Fruit fly (Drosophila melanogaster): Measurements from ENCODE around the gene kek3.

The kek3 gene

DNA sequence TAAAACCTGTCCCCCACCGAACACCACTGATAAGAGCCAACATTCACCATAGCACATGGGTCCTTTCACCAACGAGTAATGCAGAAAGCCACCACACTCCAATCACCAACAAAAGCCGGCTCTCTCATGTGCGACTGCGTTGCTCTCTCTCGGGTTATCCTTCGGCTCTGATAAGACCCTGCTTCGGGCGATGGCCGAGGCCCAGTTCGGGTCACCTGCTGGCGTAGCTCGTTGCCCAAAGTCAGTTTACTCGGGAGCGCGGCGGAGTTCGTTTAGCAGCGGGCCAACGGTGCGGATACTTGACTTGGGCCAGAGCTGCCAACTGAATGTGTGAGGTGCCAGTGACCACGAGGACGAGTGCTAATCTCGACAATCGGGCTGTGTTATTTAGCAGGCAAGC, at the start of gene kek3:
kek3 (plus strand) TSS at position 244 of the 400 bp plus-strand sequence.
- TF ChIP-seq CG34406 (GFP tag; optimal IDR thresholded peaks at IDR 0.05) (no peak), Ets21C (GFP tag; optimal IDR thresholded peaks at IDR 0.05) (no peak), OdsH (GFP tag; optimal IDR thresholded peaks at IDR 0.05) (no peak), CG7368 (GFP tag; optimal IDR thresholded peaks at IDR 0.05) (no peak), eg (GFP tag; IDR thresholded peaks at IDR 0.05) (no peak), Hr39 (GFP tag; optimal IDR thresholded peaks at IDR 0.05) (no peak), spab (GFP tag; optimal IDR thresholded peaks at IDR 0.05) (no peak), CG32006 (GFP tag; optimal IDR thresholded peaks at IDR 0.05) (no peak), vri (GFP tag; optimal IDR thresholded peaks at IDR 0.05) (no peak), achi (GFP tag; optimal IDR thresholded peaks at IDR 0.05) (no peak)

DNA sequence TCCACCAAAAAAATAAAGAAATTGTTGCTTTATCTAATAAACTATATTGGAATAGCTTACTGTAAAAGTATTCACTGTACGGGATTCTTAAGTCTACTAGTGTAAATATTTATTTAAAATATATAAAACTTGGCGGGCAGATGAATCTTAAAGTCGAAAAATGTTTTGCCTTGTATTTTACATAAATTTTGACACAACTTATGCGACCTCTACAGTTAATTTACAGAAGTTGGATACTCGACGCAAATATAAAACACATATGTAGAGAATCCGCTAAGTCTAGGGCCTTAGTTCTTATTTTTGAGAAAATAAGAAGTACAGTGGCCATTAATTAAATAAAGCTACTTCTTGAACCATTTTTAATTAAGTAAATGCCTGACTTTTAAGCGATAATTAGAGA, 48.0 kb upstream of the kek3 start:
- TF ChIP-seq Sox14 (GFP tag; optimal IDR thresholded peaks at IDR 0.05) (no peak), fkh (GFP tag; optimal IDR thresholded peaks at IDR 0.05) (no peak), Smox (GFP tag; optimal IDR thresholded peaks at IDR 0.05) (no peak), CG6808 (GFP tag; optimal IDR thresholded peaks at IDR 0.05) (no peak), CG10669 (GFP tag; optimal IDR thresholded peaks at IDR 0.05) (no peak), spab (GFP tag; optimal IDR thresholded peaks at IDR 0.05) (no peak), Lpt (GFP tag; optimal IDR thresholded peaks at IDR 0.05) (no peak), CG6854 (GFP tag; optimal IDR thresholded peaks at IDR 0.05) (no peak), achi (GFP tag; optimal IDR thresholded peaks at IDR 0.05) (no peak), CG3919 (GFP tag; optimal IDR thresholded peaks at IDR 0.05) (no peak), CG7368 (GFP tag; optimal IDR thresholded peaks at IDR 0.05) (no peak), Hr39 (GFP tag; optimal IDR thresholded peaks at IDR 0.05) (no peak), Sox102F (GFP tag; optimal IDR thresholded peaks at IDR 0.05) (no peak), dac (GFP tag; optimal IDR thresholded peaks at IDR 0.05) (no peak), CG6163 (GFP tag; IDR thresholded peaks at IDR 0.05) (no peak), vri (GFP tag; optimal IDR thresholded peaks at IDR 0.05) (no peak)

DNA sequence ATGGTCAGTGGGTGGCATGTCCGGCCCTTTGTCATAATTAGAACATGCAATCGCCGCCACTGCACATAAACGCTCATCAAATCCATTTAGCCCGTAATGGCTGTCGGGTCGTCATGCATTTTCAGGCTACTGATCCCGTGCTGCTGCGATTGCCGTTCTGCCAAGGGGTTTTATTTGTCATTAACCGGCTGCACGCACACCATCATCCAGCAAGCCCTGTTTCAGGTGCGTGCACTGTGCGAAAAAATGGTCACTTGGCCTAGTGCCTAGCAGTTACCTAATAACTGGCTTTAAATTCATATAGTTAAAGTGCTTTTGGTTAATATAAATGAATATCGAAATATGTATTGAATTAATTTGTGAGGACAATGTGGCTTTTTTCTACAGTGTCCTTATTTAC, 15.1 kb upstream of the kek3 start:
- TF ChIP-seq CG3919 (GFP tag; optimal IDR thresholded peaks at IDR 0.05): peak; percentile 34
- no peak for TF ChIP-seq Blimp-1 (GFP tag; optimal IDR thresholded peaks at IDR 0.05)
- 0 out of 3 replicates have a peak, but pooled peaks have one; percentile 26 for TF ChIP-seq eg (GFP tag; IDR thresholded peaks at IDR 0.05)
- no peak for TF ChIP-seq CG4318 (GFP tag; optimal IDR thresholded peaks at IDR 0.05)
- 0 out of 3 replicates have a peak, but pooled peaks have one; percentile 28 for TF ChIP-seq CG6163 (GFP tag; IDR thresholded peaks at IDR 0.05)
- TF ChIP-seq svp (GFP tag): peak; percentile 45
- peak; percentile 27 to 60 for TF ChIP-seq ss (GFP tag; optimal IDR thresholded peaks at IDR 0.05)
- peak; percentile 22 for TF ChIP-seq cyc (GFP tag; optimal IDR thresholded peaks at IDR 0.05)
- no peak for TF ChIP-seq pdm3 (GFP tag; optimal IDR thresholded peaks at IDR 0.05)
- TF ChIP-seq topi (GFP tag; optimal IDR thresholded peaks at IDR 0.05): no peak
- TF ChIP-seq CG32006 (GFP tag; optimal IDR thresholded peaks at IDR 0.05): peak; percentile 9
- no peak for TF ChIP-seq net (GFP tag; optimal IDR thresholded peaks at IDR 0.05)
- no peak for TF ChIP-seq Ets96B (tag; optimal IDR thresholded peaks at IDR 0.05)
- TF ChIP-seq CG15336 (GFP tag; IDR thresholded peaks at IDR 0.05): no peak

DNA sequence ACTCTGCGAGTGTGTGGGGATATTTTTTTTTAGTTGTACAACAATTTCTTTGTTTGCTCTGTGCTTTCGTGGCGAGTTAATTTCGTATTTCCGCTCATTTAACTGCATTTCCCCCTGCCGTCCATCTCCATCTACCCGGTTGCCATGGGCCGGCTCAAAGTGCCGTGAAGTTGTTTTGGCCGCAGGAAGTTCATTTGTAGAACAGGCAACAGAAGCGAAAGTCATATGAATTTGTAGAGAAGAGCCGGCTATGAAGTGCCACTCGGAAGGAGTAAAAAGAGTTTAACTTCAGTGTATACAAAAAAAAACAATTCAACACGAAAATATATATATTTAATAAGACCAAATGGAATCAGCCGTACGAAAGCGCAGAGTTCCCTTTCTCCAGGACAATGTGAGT, 5.3 kb upstream of the kek3 start, which contains the start of gene Skadu:
Skadu (plus strand) TSS at position 301 of the 400 bp plus-strand sequence.
- no peak for TF ChIP-seq dac (GFP tag; optimal IDR thresholded peaks at IDR 0.05)
- TF ChIP-seq CG10631 (GFP tag; optimal IDR thresholded peaks at IDR 0.05): no peak
- TF ChIP-seq Sox15 (GFP tag; optimal IDR thresholded peaks at IDR 0.05): no peak
- TF ChIP-seq CG15336 (GFP tag; IDR thresholded peaks at IDR 0.05): no peak
- TF ChIP-seq Blimp-1 (GFP tag; optimal IDR thresholded peaks at IDR 0.05): no peak
- no peak for TF ChIP-seq Ets96B (tag; optimal IDR thresholded peaks at IDR 0.05)
- no peak for TF ChIP-seq cyc (GFP tag; optimal IDR thresholded peaks at IDR 0.05)
- TF ChIP-seq CG6792 (GFP tag; optimal IDR thresholded peaks at IDR 0.05): no peak
- TF ChIP-seq achi (GFP tag; optimal IDR thresholded peaks at IDR 0.05): no peak
- TF ChIP-seq vri (GFP tag; optimal IDR thresholded peaks at IDR 0.05): no peak
- no peak for TF ChIP-seq CG3032 (tag; optimal IDR thresholded peaks at IDR 0.05)
- no peak for TF ChIP-seq Sox102F (GFP tag; optimal IDR thresholded peaks at IDR 0.05)
- no peak for TF ChIP-seq spab (GFP tag; optimal IDR thresholded peaks at IDR 0.05)
